Fruit fly (Drosophila melanogaster) whole organism, wandering third instar larva: ENCODE results near the gene Nop56.

Experiments
- Abd-B ChIP-seq: fragments of >200 bp; optimal IDR thresholded peaks from 2 replicates; lab custom pipeline; 2017; ENCODE audit warnings: missing biosample characterization, missing genetic modification characterization
- Myc ChIP-seq: fragments of >200 bp; optimal IDR thresholded peaks from 2 replicates; lab custom pipeline; 2017
- br ChIP-seq: fragments of 200-800 bp; sonication (Bioruptor generic); optimal IDR thresholded peaks from 2 replicates; lab custom pipeline; 2016; ENCODE audit warnings: missing biosample characterization, missing genetic modification characterization
- fru ChIP-seq: fragments of 200-800 bp; sonication (Bioruptor generic); optimal IDR thresholded peaks from 3 replicates; lab custom pipeline; 2016; ENCODE audit warnings: missing biosample characterization, mild to moderate bottlenecking, missing genetic modification characterization
- lola ChIP-seq: fragments of >200 bp; optimal IDR thresholded peaks from 2 replicates; lab custom pipeline; 2017; ENCODE audit warnings: missing biosample characterization, missing genetic modification characterization

DNA sequence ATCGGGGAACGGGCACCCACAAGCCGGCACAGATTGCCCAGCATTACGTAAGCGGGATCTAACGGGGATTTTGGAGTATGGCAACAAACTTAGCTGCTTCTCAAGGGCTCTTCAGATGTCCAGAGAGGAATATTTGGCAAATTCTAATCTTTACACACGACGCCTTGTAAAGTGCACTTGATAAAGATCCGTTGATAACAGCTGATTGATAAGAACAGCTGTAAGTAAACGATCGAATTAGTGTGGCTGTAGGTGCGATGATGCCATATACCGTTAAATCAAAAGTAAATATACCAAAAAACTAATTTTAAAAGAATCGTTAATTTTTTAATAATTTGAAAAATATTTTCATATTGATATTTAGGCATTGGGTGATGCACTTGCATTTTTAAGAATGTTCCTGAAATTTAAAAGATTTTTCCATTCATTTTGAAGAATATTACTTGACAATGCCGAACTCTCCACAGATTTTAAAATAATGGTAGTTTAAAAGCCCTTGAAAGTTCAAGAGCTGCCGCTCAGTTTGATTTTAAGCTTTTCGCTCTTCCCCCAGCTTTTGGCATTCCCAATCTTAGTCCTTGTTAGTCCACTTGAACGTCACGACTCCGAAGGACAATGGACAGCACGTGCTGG, 47.2 kb upstream of the Nop56 start, which contains the start of the genes CG5377 and Nrx-1:
- no peak for TF ChIP-seq Myc
- no peak for TF ChIP-seq lola (GFP tag; lab: Kevin White, UChicago)
- TF ChIP-seq Abd-B = no peak
- no peak for TF ChIP-seq fru
- no peak for TF ChIP-seq br (GFP tag; lab: Kevin White, UChicago)
